Fruit fly (Drosophila melanogaster): ENCODE measurements around the gene bip1.
A peak's percentile ranks its signal among the peaks of the same experiment; 100 is the strongest.

Gene bip1

DNA sequence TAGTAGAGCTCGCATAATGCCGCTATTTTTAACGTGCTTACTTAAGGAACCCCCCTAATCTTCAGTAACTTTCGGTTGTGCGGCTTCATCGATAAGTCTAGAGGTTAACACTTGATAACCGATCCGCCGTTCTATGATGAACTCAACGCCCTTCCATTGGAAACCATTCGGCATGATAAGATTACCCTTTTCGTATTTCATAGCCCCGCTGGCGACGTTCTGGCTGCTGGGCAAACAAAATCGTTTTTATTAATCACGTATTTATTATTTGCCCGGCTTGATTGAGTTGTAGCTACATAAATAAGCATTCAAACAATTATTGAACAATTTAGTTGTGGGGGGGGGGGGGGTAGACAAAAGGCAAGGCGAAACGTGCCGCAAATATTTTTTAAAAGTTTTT lies 35.0 kb upstream of the bip1 start (continued):
- no peak for TF ChIP-seq Side (GFP tag; optimal IDR thresholded peaks at IDR 0.05)
- TF ChIP-seq CG17568 (GFP tag; optimal IDR thresholded peaks at IDR 0.05) = peak; percentile 55
- peak; percentile 56; the same call in 1 of the 2 replicates for TF ChIP-seq Atf6 (GFP tag; IDR thresholded peaks at IDR 0.05)
- TF ChIP-seq lbe (GFP tag; optimal IDR thresholded peaks at IDR 0.05) = no peak
- peak; percentile 21 for TF ChIP-seq Jarid2 (GFP tag; optimal IDR thresholded peaks at IDR 0.05)
- no peak for TF ChIP-seq CHES-1-like (GFP tag; optimal IDR thresholded peaks at IDR 0.05)
- no peak for TF ChIP-seq CG33213 (GFP tag; optimal IDR thresholded peaks at IDR 0.05)
- peak; percentile 64 for TF ChIP-seq lab (GFP tag; optimal IDR thresholded peaks at IDR 0.05)
- TF ChIP-seq CG3281 (GFP tag; optimal IDR thresholded peaks at IDR 0.05) = peak; percentile 10
- TF ChIP-seq CG11504 (tag; optimal IDR thresholded peaks at IDR 0.05) = no peak
- no peak for TF ChIP-seq twi (tag; optimal IDR thresholded peaks at IDR 0.05)
- TF ChIP-seq CG16813 (GFP tag; IDR thresholded peaks at IDR 0.05; ENCODE audit: partially characterized antibody) = no peak
- no peak for TF ChIP-seq run (tag; optimal IDR thresholded peaks at IDR 0.05)
- peak in 1 of 2 experiments; percentile 2 for TF ChIP-seq Eip74EF (GFP tag; optimal IDR thresholded peaks at IDR 0.05)
- TF ChIP-seq sug (tag; optimal IDR thresholded peaks at IDR 0.05) = peak; percentile 88
- TF ChIP-seq E2f1 (GFP tag; IDR thresholded peaks at IDR 0.05) = no peak
- TF ChIP-seq CG8281 (tag; optimal IDR thresholded peaks at IDR 0.05) = peak; percentile 77
- TF ChIP-seq z (GFP tag; IDR thresholded peaks at IDR 0.05) = no peak
- no peak for TF ChIP-seq gcm (GFP tag; optimal IDR thresholded peaks at IDR 0.05)
- peak; percentile 68 for TF ChIP-seq Hmr (GFP tag; optimal IDR thresholded peaks at IDR 0.05)
- no peak for TF ChIP-seq CG2199 (GFP tag; IDR thresholded peaks at IDR 0.05)
- TF ChIP-seq scrt (GFP tag; optimal IDR thresholded peaks at IDR 0.05) = peak; percentile 0
- peak; percentile 80 for TF ChIP-seq abd-A (tag; optimal IDR thresholded peaks at IDR 0.05)
- TF ChIP-seq BtbVII (GFP tag; optimal IDR thresholded peaks at IDR 0.05) = peak; percentile 8
- TF ChIP-seq dimm (GFP tag; IDR thresholded peaks at IDR 0.05) = no peak
- peak; percentile 79 for TF ChIP-seq grn (GFP tag; optimal IDR thresholded peaks at IDR 0.05)
- no peak for TF ChIP-seq CG14860 (GFP tag; IDR thresholded peaks at IDR 0.05; ENCODE audit: partially characterized antibody)
- peak; percentile 18 for TF ChIP-seq Deaf1 (tag; optimal IDR thresholded peaks at IDR 0.05)
- no peak for TF ChIP-seq CG9215 (GFP tag; IDR thresholded peaks at IDR 0.05)
- peak; percentile 73 for TF ChIP-seq Med (GFP tag)
- no peak for TF ChIP-seq Bteb2 (GFP tag; optimal IDR thresholded peaks at IDR 0.05)
- TF ChIP-seq CG17359 (tag; optimal IDR thresholded peaks at IDR 0.05) = no peak
- peak; percentile 53 for TF ChIP-seq Vsx1 (GFP tag; optimal IDR thresholded peaks at IDR 0.05)
- peak; percentile 36 for TF ChIP-seq Fer3 (tag; optimal IDR thresholded peaks at IDR 0.05)
- TF ChIP-seq Pdp1 (GFP tag; optimal IDR thresholded peaks at IDR 0.05) = peak in 1 of 2 experiments; percentile 60
- TF ChIP-seq ash1 (GFP tag; optimal IDR thresholded peaks at IDR 0.05) = no peak
- TF ChIP-seq CG2120 (GFP tag; optimal IDR thresholded peaks at IDR 0.05) = no peak
- TF ChIP-seq fd3F (GFP tag; optimal IDR thresholded peaks at IDR 0.05) = peak; percentile 13
- TF ChIP-seq Dbx (GFP tag; IDR thresholded peaks at IDR 0.05) = no peak
- peak; percentile 29 for TF ChIP-seq CG12659 (GFP tag; optimal IDR thresholded peaks at IDR 0.05)
- no peak for TF ChIP-seq CG18262 (tag; optimal IDR thresholded peaks at IDR 0.05)
- 0 out of 3 replicates have a peak, but pooled peaks have one; percentile 11 for TF ChIP-seq otp (GFP tag; IDR thresholded peaks at IDR 0.05)
- TF ChIP-seq Hey (tag; optimal IDR thresholded peaks at IDR 0.05) = peak; percentile 47
- TF ChIP-seq CG8089 (GFP tag; optimal IDR thresholded peaks at IDR 0.05) = no peak
- no peak for TF ChIP-seq ttk (GFP tag; IDR thresholded peaks at IDR 0.05)
- no peak for TF ChIP-seq tap (tag; optimal IDR thresholded peaks at IDR 0.05)
- peak; percentile 89 for TF ChIP-seq wek (GFP tag; optimal IDR thresholded peaks at IDR 0.05)
- TF ChIP-seq Max (GFP tag; optimal IDR thresholded peaks at IDR 0.05) = no peak
- TF ChIP-seq chm (GFP tag; IDR thresholded peaks at IDR 0.05) = no peak
- no peak for TF ChIP-seq Hr3 (GFP tag; optimal IDR thresholded peaks at IDR 0.05)
